Worm (Caenorhabditis elegans): ENCODE results near the gene F14H12.8.

The F14H12.8 gene

ce11 chrX:4402854-4403253, 38.1 kb upstream of the F14H12.8 start, which contains the start of gene D1079.1:
Gene D1079.1 (plus strand): TSS chrX:4403154.
- no peak for TF ChIP-seq nhr-237 (tag; optimal IDR thresholded peaks at IDR 0.05)
- no peak for TF ChIP-seq hlh-4 (tag; optimal IDR thresholded peaks at IDR 0.05)
- no peak for TF ChIP-seq snu-23 (GFP tag; optimal IDR thresholded peaks at IDR 0.05)
- TF ChIP-seq nhr-19 (GFP tag; conservative IDR thresholded peaks at IDR 0.05) = no peak
- TF ChIP-seq rnt-1 (tag; optimal IDR thresholded peaks at IDR 0.05) = no peak
- no peak for TF ChIP-seq C04F5.9 (tag; optimal IDR thresholded peaks at IDR 0.05)
- no peak for TF ChIP-seq lin-15B (tag; optimal IDR thresholded peaks at IDR 0.05)
- TF ChIP-seq nhr-12 (tag; optimal IDR thresholded peaks at IDR 0.05) = no peak
- TF ChIP-seq mdl-1 (tag; optimal IDR thresholded peaks at IDR 0.05) = no peak
- TF ChIP-seq nhr-84 (tag; optimal IDR thresholded peaks at IDR 0.05) = no peak
- TF ChIP-seq xbp-1 (tag; optimal IDR thresholded peaks at IDR 0.05) = no peak
- no peak for TF ChIP-seq blmp-1 (tag; optimal IDR thresholded peaks at IDR 0.05)
- no peak for TF ChIP-seq alr-1 (tag; optimal IDR thresholded peaks at IDR 0.05; ENCODE audit: borderline replicate concordance)
- no peak for TF ChIP-seq snpc-4 (tag; optimal IDR thresholded peaks at IDR 0.05)
- TF ChIP-seq ces-1 (GFP tag; optimal IDR thresholded peaks at IDR 0.05) = no peak
- TF ChIP-seq pag-3 (tag; optimal IDR thresholded peaks at IDR 0.05; ENCODE audit: borderline replicate concordance, insufficient read depth) = no peak
- no peak for TF ChIP-seq elt-2 (tag; optimal IDR thresholded peaks at IDR 0.05)

- TF ChIP-seq ces-1 (GFP tag; optimal IDR thresholded peaks at IDR 0.05) (no peak), unc-62 (GFP tag; optimal IDR thresholded peaks at IDR 0.05) (no peak), unc-98 (GFP tag; IDR thresholded peaks at IDR 0.05) (no peak), nhr-71 (tag; optimal IDR thresholded peaks at IDR 0.05) (no peak), tlp-1 (tag; optimal IDR thresholded peaks at IDR 0.05) (no peak), unc-86 (tag; optimal IDR thresholded peaks at IDR 0.05) (no peak), C04F5.9 (tag; optimal IDR thresholded peaks at IDR 0.05) (no peak), ceh-90 (tag; optimal IDR thresholded peaks at IDR 0.05) (no peak), irx-1 (tag; optimal IDR thresholded peaks at IDR 0.05) (no peak), aha-1 (tag; optimal IDR thresholded peaks at IDR 0.05) (no peak), hlh-17 (GFP tag; optimal IDR thresholded peaks at IDR 0.05; ENCODE audit: borderline replicate concordance) (no peak), Y116A8C.19 (tag; optimal IDR thresholded peaks at IDR 0.05; ENCODE audit: borderline replicate concordance) (no peak), skn-1 (tag; optimal IDR thresholded peaks at IDR 0.05) (no peak)
Measured at ce11 chrX:4400296-4400695, 35.5 kb upstream of the F14H12.8 start.

- TF ChIP-seq fkh-10 (GFP tag; optimal IDR thresholded peaks at IDR 0.05) (peak; percentile 55), egl-27 (tag; optimal IDR thresholded peaks at IDR 0.05) (no peak), lin-14 (GFP tag; optimal IDR thresholded peaks at IDR 0.05) (peak; percentile 28)
Measured at ce11 chrX:4397460-4397859, 32.7 kb upstream of the F14H12.8 start.

ce11 chrX:4395073-4395850, 30.5 kb upstream of the F14H12.8 start:
- no peak for TF ChIP-seq fkh-8 (tag; optimal IDR thresholded peaks at IDR 0.05)
- no peak for TF ChIP-seq unc-30 (tag; optimal IDR thresholded peaks at IDR 0.05)
- TF ChIP-seq mdl-1 (tag; optimal IDR thresholded peaks at IDR 0.05) = peak in 1 of 2 experiments; percentile 52
- TF ChIP-seq ztf-11 (tag; optimal IDR thresholded peaks at IDR 0.05) = peak in 1 of 2 experiments; percentile 53
- no peak for TF ChIP-seq mab-9 (GFP tag; IDR thresholded peaks at IDR 0.05)
- TF ChIP-seq nhr-11 (tag; optimal IDR thresholded peaks at IDR 0.05) = no peak
- peak; percentile 7 for TF ChIP-seq F16B12.6 (tag; optimal IDR thresholded peaks at IDR 0.05)
- TF ChIP-seq ceh-8 (GFP tag; optimal IDR thresholded peaks at IDR 0.05) = no peak
- TF ChIP-seq blmp-1 (tag; optimal IDR thresholded peaks at IDR 0.05) = peak; percentile 26
- TF ChIP-seq zag-1 (tag; optimal IDR thresholded peaks at IDR 0.05) = no peak
- TF ChIP-seq efl-3 (GFP tag; optimal IDR thresholded peaks at IDR 0.05) = peak; percentile 53
- TF ChIP-seq tbx-2 (tag; optimal IDR thresholded peaks at IDR 0.05) = peak; percentile 76
- TF ChIP-seq ceh-82 (tag; optimal IDR thresholded peaks at IDR 0.05) = peak; percentile 53 to 80 (median 54)
- TF ChIP-seq unc-130 (tag; optimal IDR thresholded peaks at IDR 0.05) = peak; percentile 7
- no peak for TF ChIP-seq lin-15B (tag; optimal IDR thresholded peaks at IDR 0.05)
- TF ChIP-seq sup-37 (GFP tag; optimal IDR thresholded peaks at IDR 0.05) = peak; percentile 29
- peak; percentile 87 for TF ChIP-seq dsc-1 (tag; optimal IDR thresholded peaks at IDR 0.05)
- TF ChIP-seq egl-27 (tag; optimal IDR thresholded peaks at IDR 0.05) = no peak
- TF ChIP-seq irx-1 (tag; optimal IDR thresholded peaks at IDR 0.05) = peak; percentile 45
- TF ChIP-seq rnt-1 (tag; optimal IDR thresholded peaks at IDR 0.05) = peak; percentile 84
- TF ChIP-seq lin-39 (tag; optimal IDR thresholded peaks at IDR 0.05) = peak; percentile 62
